Fruit fly (Drosophila melanogaster) whole organism, embryonic: ENCODE data around the gene Acyp.

Experiments
- Atf-2 ChIP-seq: fragments of 200-800 bp; sonication (Bioruptor generic); optimal IDR thresholded peaks from 2 replicates; lab custom pipeline; 2016; ENCODE audit warnings: missing biosample characterization, missing genetic modification characterization
- CG10321 ChIP-seq: fragments of 200-800 bp; sonication (Bioruptor generic); IDR thresholded peaks from 2 replicates; pipeline ENCODE4 v1.3.6; 2022; ENCODE audit warnings: missing biosample characterization, missing genetic modification characterization
- CG10431 ChIP-seq: fragments of 200-800 bp; sonication (Bioruptor generic); optimal IDR thresholded peaks from 3 replicates; lab custom pipeline; 2018; ENCODE audit warnings: missing biosample characterization, mild to moderate bottlenecking, missing genetic modification characterization
- CG11085 ChIP-seq: fragments of 200-800 bp; sonication (Bioruptor generic); IDR thresholded peaks from 2 replicates; pipeline ENCODE4 v1.3.6; 2022; ENCODE audit warnings: missing biosample characterization, missing genetic modification characterization
- CG11398 ChIP-seq: fragments of 200-800 bp; sonication (Bioruptor generic); optimal IDR thresholded peaks from 2 replicates; lab custom pipeline; 2016; ENCODE audit warnings: missing biosample characterization, missing genetic modification characterization
- CG12391 ChIP-seq: fragments of 200-800 bp; sonication (Bioruptor generic); optimal IDR thresholded peaks from 3 replicates; lab custom pipeline; 2018; ENCODE audit warnings: missing biosample characterization, mild to moderate bottlenecking, missing genetic modification characterization, moderate library complexity
- CG13123 ChIP-seq: fragments of 200-800 bp; sonication (Bioruptor generic); optimal IDR thresholded peaks from 2 replicates; lab custom pipeline; 2016; ENCODE audit warnings: missing biosample characterization, missing genetic modification characterization
- CG13287 ChIP-seq: fragments of 200-800 bp; sonication (Bioruptor generic); IDR thresholded peaks from 2 replicates; pipeline ENCODE4 v1.3.6; 2022; ENCODE audit warnings: missing biosample characterization, missing genetic modification characterization; ENCODE audit not compliant: partially characterized antibody
- CG13624 ChIP-seq: fragments of 200-800 bp; sonication (Bioruptor generic); optimal IDR thresholded peaks from 2 replicates; lab custom pipeline; 2016; ENCODE audit warnings: missing biosample characterization, missing genetic modification characterization
- CG14014 ChIP-seq: fragments of 200-800 bp; sonication (Bioruptor generic); IDR thresholded peaks from 2 replicates; pipeline ENCODE4 v1.3.6; 2022; ENCODE audit warnings: missing biosample characterization, missing genetic modification characterization
- CG2678 ChIP-seq: fragments of 200-800 bp; sonication (Bioruptor generic); optimal IDR thresholded peaks from 3 replicates; lab custom pipeline; 2019; ENCODE audit warnings: missing biosample characterization, mild to moderate bottlenecking, missing genetic modification characterization, moderate library complexity
- CG31365 ChIP-seq: fragments of 200-800 bp; sonication (Bioruptor generic); optimal IDR thresholded peaks from 2 replicates; lab custom pipeline; 2018; ENCODE audit warnings: missing biosample characterization, mild to moderate bottlenecking, missing genetic modification characterization
- CG3726 ChIP-seq: fragments of 200-800 bp; sonication (Bioruptor generic); IDR thresholded peaks from 3 replicates; pipeline ENCODE4, ENCODE4 v1.3.6; 2022; ENCODE audit warnings: missing biosample characterization, missing genetic modification characterization
- CG3838 ChIP-seq: fragments of 200-800 bp; sonication (Bioruptor generic); optimal IDR thresholded peaks from 3 replicates; lab custom pipeline; 2016; ENCODE audit warnings: missing biosample characterization, missing genetic modification characterization
- CG3995 ChIP-seq: fragments of 200-800 bp; sonication (Bioruptor generic); optimal IDR thresholded peaks from 3 replicates; lab custom pipeline; 2016; ENCODE audit warnings: missing biosample characterization, missing genetic modification characterization
- CG42726 ChIP-seq: fragments of 200-800 bp; sonication (Bioruptor generic); IDR thresholded peaks from 2 replicates; pipeline ENCODE4 v1.3.6; 2022; ENCODE audit warnings: missing biosample characterization, missing genetic modification characterization; ENCODE audit not compliant: partially characterized antibody
- CG6813 ChIP-seq: fragments of 200-800 bp; sonication (Bioruptor generic); optimal IDR thresholded peaks from 2 replicates; lab custom pipeline; 2017; ENCODE audit warnings: missing biosample characterization, missing genetic modification characterization, mild to moderate bottlenecking, moderate library complexity, missing genetic modification reagents
- CG8089 ChIP-seq: fragments of 200-800 bp; sonication (Bioruptor generic); optimal IDR thresholded peaks from 3 replicates; lab custom pipeline; 2016; ENCODE audit warnings: missing biosample characterization, missing genetic modification characterization
- CG8924 ChIP-seq: fragments of 200-800 bp; optimal IDR thresholded peaks from 3 replicates; lab custom pipeline; 2019; ENCODE audit warnings: missing biosample characterization, mild to moderate bottlenecking, missing genetic modification characterization, moderate library complexity
- Dip2 ChIP-seq: fragments of 200-800 bp; sonication (Bioruptor generic); IDR thresholded peaks from 2 replicates; pipeline ENCODE4 v1.3.6; 2022; ENCODE audit warnings: missing biosample characterization, missing genetic modification characterization
- Ets65A ChIP-seq: fragments of 200-800 bp; sonication (Bioruptor generic); peaks from one replicate; lab custom pipeline; 2016; ENCODE audit warnings: missing biosample characterization, missing genetic modification characterization
- H2.0 ChIP-seq: fragments of 200-800 bp; sonication (Bioruptor generic); IDR thresholded peaks from 2 replicates; pipeline ENCODE4 v1.3.6; 2022; ENCODE audit warnings: missing biosample characterization, missing genetic modification characterization
- Hr51 ChIP-seq, 2 experiments: fragments of 200-800 bp; sonication (Bioruptor generic); optimal IDR thresholded peaks; 2 replicates in 1 of 2; 3 replicates in 1 of 2; lab custom pipeline; 2016 to 2018; ENCODE audit warnings: missing biosample characterization in 2 of 2, missing genetic modification characterization in 2 of 2, mild to moderate bottlenecking in 1 of 2, moderate library complexity in 1 of 2
- Mrtf ChIP-seq: fragments of 200-800 bp; sonication (Bioruptor generic); IDR thresholded peaks from 3 replicates; pipeline ENCODE4 v1.3.6; 2022; ENCODE audit warnings: missing biosample characterization, missing genetic modification characterization
- Oaz ChIP-seq: fragments of 200-800 bp; sonication (Bioruptor generic); IDR thresholded peaks from 2 replicates; pipeline ENCODE4 v1.3.6; 2022; ENCODE audit warnings: missing biosample characterization, missing genetic modification characterization
- Pdp1 ChIP-seq, 2 experiments: fragments of 200-800 bp; sonication (Bioruptor generic); optimal IDR thresholded peaks; 3 replicates each; lab custom pipeline; 2016; ENCODE audit warnings: missing biosample characterization in 2 of 2, missing genetic modification characterization in 2 of 2, mild to moderate bottlenecking in 1 of 2, moderate library complexity in 1 of 2
- Ravus ChIP-seq: fragments of 200-800 bp; sonication (Bioruptor generic); IDR thresholded peaks from 2 replicates; pipeline ENCODE4 v1.3.6; 2022; ENCODE audit warnings: missing biosample characterization, missing genetic modification characterization
- Rfx ChIP-seq: fragments of 200-800 bp; sonication (Bioruptor generic); IDR thresholded peaks from 2 replicates; pipeline ENCODE4 v1.3.6; 2022; ENCODE audit warnings: missing biosample characterization, missing genetic modification characterization
- Taf1 ChIP-seq: fragments of 200-800 bp; sonication (Bioruptor generic); IDR thresholded peaks from 2 replicates; pipeline ENCODE4 v1.3.6; 2022; ENCODE audit warnings: missing biosample characterization, missing genetic modification characterization
- Tbp ChIP-seq: fragments of >200 bp; optimal IDR thresholded peaks from 2 replicates; lab custom pipeline; 2018; ENCODE audit warnings: missing biosample characterization, missing genetic modification characterization
- ab ChIP-seq: fragments of 200-800 bp; sonication (Bioruptor generic); optimal IDR thresholded peaks from 2 replicates; lab custom pipeline; 2016; ENCODE audit warnings: missing biosample characterization, missing genetic modification characterization
- al ChIP-seq: fragments of 200-800 bp; sonication (Bioruptor generic); IDR thresholded peaks from 2 replicates; pipeline ENCODE4 v1.3.6; 2022; ENCODE audit warnings: missing biosample characterization, missing genetic modification characterization
- bbx ChIP-seq: fragments of 200-800 bp; sonication (Bioruptor generic); IDR thresholded peaks from 2 replicates; pipeline ENCODE4 v1.3.6; 2022; ENCODE audit warnings: missing biosample characterization, missing genetic modification characterization; ENCODE audit not compliant: partially characterized antibody
- cas ChIP-seq: fragments of 200-800 bp; sonication (Bioruptor generic); IDR thresholded peaks from 2 replicates; pipeline ENCODE4 v1.3.6; 2022; ENCODE audit warnings: missing biosample characterization, missing genetic modification characterization
- caup ChIP-seq: fragments of 200-800 bp; sonication (Bioruptor generic); optimal IDR thresholded peaks from 3 replicates; lab custom pipeline; 2017; ENCODE audit warnings: missing biosample characterization, mild to moderate bottlenecking, missing genetic modification characterization, moderate library complexity; ENCODE audit not compliant: severe bottlenecking
- corto ChIP-seq: fragments of 200-800 bp; sonication (Bioruptor generic); optimal IDR thresholded peaks from 2 replicates; lab custom pipeline; 2016; ENCODE audit warnings: missing biosample characterization, mild to moderate bottlenecking, missing genetic modification characterization, moderate library complexity
- dan ChIP-seq: fragments of 200-800 bp; sonication (Bioruptor generic); IDR thresholded peaks from 2 replicates; pipeline ENCODE4 v1.3.6; 2022; ENCODE audit warnings: missing biosample characterization, missing genetic modification characterization
- dm ChIP-seq: fragments of 200-800 bp; sonication (Bioruptor generic); optimal IDR thresholded peaks from 3 replicates; lab custom pipeline; 2016; ENCODE audit warnings: missing biosample characterization, missing genetic modification characterization
- ems ChIP-seq: fragments of 200-800 bp; sonication (Bioruptor generic); optimal IDR thresholded peaks from 3 replicates; lab custom pipeline; 2016; ENCODE audit warnings: missing biosample characterization, missing genetic modification characterization
- fd3F ChIP-seq: fragments of 200-800 bp; sonication (Bioruptor generic); optimal IDR thresholded peaks from 2 replicates; lab custom pipeline; 2018; ENCODE audit warnings: missing biosample characterization, mild to moderate bottlenecking, missing genetic modification characterization, moderate library complexity
- fu2 ChIP-seq: fragments of 200-800 bp; sonication (Bioruptor generic); optimal IDR thresholded peaks from 2 replicates; lab custom pipeline; 2016; ENCODE audit warnings: missing biosample characterization, missing genetic modification characterization
- hb ChIP-seq: fragments of 200-800 bp; sonication (Bioruptor generic); IDR thresholded peaks from 3 replicates; pipeline ENCODE4 v1.3.6; 2022; ENCODE audit warnings: missing biosample characterization, missing genetic modification characterization; ENCODE audit not compliant: partially characterized antibody
- mirr ChIP-seq: fragments of 200-800 bp; sonication (Bioruptor generic); optimal IDR thresholded peaks from 3 replicates; lab custom pipeline; 2018; ENCODE audit warnings: missing biosample characterization, mild to moderate bottlenecking, missing genetic modification characterization
- nerfin-1 ChIP-seq: fragments of 200-800 bp; sonication (Bioruptor generic); optimal IDR thresholded peaks from 3 replicates; lab custom pipeline; 2019; ENCODE audit warnings: missing biosample characterization, mild to moderate bottlenecking, missing genetic modification characterization, moderate library complexity
- p53 ChIP-seq: fragments of 200-800 bp; sonication (Bioruptor generic); optimal IDR thresholded peaks from 2 replicates; lab custom pipeline; 2016; ENCODE audit warnings: missing biosample characterization, missing genetic modification characterization
- phol ChIP-seq: fragments of 200-800 bp; sonication (Bioruptor generic); optimal IDR thresholded peaks from 3 replicates; lab custom pipeline; 2018; ENCODE audit warnings: missing biosample characterization, mild to moderate bottlenecking, missing genetic modification characterization, moderate library complexity
- pita ChIP-seq: fragments of 200-800 bp; sonication (Bioruptor generic); optimal IDR thresholded peaks from 2 replicates; lab custom pipeline; 2017; ENCODE audit warnings: missing biosample characterization, mild to moderate bottlenecking, missing genetic modification characterization
- slou ChIP-seq: fragments of 200-800 bp; sonication (Bioruptor generic); optimal IDR thresholded peaks from 3 replicates; lab custom pipeline; 2016; ENCODE audit warnings: missing biosample characterization, missing genetic modification characterization
- sob ChIP-seq: fragments of 200-800 bp; sonication (Bioruptor generic); IDR thresholded peaks from 2 replicates; pipeline ENCODE4 v1.3.6; 2022; ENCODE audit warnings: missing biosample characterization, missing genetic modification characterization
- wek ChIP-seq: fragments of 200-800 bp; sonication (Bioruptor generic); optimal IDR thresholded peaks from 3 replicates; lab custom pipeline; 2018; ENCODE audit warnings: missing biosample characterization, mild to moderate bottlenecking, missing genetic modification characterization, moderate library complexity

The Acyp gene

DNA sequence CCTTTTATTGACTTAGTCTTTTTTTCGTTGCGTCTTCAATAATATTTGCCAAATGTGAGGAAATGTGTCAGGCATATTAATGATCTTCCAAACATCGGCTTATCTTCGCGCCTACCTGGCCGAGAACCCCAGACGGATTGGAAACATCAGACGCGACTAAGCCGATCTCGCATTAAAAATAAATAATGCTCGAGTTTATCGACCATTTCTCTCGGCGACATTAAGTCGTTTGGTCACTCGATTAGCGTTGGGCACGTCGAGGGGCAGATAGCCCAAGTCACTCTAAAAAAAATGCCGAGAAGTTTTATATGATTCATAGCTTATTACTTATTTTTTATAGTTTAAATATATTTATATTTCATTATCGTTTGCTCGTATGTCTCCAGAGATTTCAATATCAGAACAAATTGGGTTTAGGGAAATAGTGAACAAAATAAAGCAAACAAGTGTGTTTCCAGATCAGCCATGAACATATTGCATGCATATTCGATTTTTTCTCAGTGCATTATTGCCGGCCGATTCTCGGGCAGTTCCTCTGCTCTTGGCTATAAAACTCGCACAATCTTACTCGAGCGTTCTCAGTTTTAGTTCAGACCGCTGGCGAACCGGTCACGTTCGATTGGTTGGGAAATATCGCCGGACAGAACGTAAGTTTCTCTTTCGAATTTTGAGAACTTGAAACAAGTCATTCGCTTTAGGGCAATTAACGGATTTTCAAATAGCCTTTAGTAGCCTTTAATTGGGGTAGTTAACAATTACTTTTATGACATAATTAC lies 6.6 kb upstream of the Acyp start, which contains the start of gene Ance (continued):
- TF ChIP-seq hb (GFP tag; lab: Robert Waterston, UW) (no peak), dm (no peak), CG10321 (GFP tag; lab: Robert Waterston, UW) (no peak), CG31365 (tag; lab: Kevin White, UChicago) (no peak), CG13287 (peak; percentile 18; the same call in 1 of the 2 replicates), Pdp1 (GFP tag; optimal IDR thresholded peaks at IDR 0.05; lab: Kevin White, UChicago) (peak in 1 of 2 experiments; percentile 0), fu2 (GFP tag; lab: Kevin White, UChicago) (no peak), dan (no peak), CG13123 (no peak), CG3726 (no peak), fd3F (GFP tag; lab: Kevin White, UChicago) (peak; percentile 39), Tbp (GFP tag; lab: Kevin White, UChicago) (no peak), wek (no peak), Ets65A (GFP tag; lab: Kevin White, UChicago) (no peak), CG12391 (tag; lab: Kevin White, UChicago) (peak; percentile 39), H2.0 (no peak), CG8924 (peak; percentile 31), pita (GFP tag; lab: Kevin White, UChicago) (no peak), CG3838 (no peak), caup (GFP tag; lab: Kevin White, UChicago) (peak; percentile 8), al (peak; percentile 57; the same call in 1 of the 2 replicates), CG11085 (GFP tag; lab: Robert Waterston, UW) (no peak), slou (GFP tag; lab: Kevin White, UChicago) (no peak), Rfx (GFP tag; lab: Robert Waterston, UW) (peak; percentile 78), ems (GFP tag; lab: Kevin White, UChicago) (peak; percentile 9), nerfin-1 (no peak), phol (peak; percentile 13), Ravus (no peak), CG8089 (GFP tag; lab: Kevin White, UChicago) (no peak), CG2678 (tag; lab: Kevin White, UChicago) (peak; percentile 69), CG14014 (no peak), cas (GFP tag; lab: Robert Waterston, UW) (peak; percentile 59; the same call in 1 of the 2 replicates), CG6813 (no peak), Hr51 (GFP tag; optimal IDR thresholded peaks at IDR 0.05; lab: Kevin White, UChicago) (no peak), CG11398 (GFP tag; lab: Kevin White, UChicago) (no peak), bbx (GFP tag; lab: Robert Waterston, UW) (no peak), p53 (GFP tag; lab: Kevin White, UChicago) (no peak), Oaz (GFP tag; lab: Robert Waterston, UW) (no peak), Mrtf (GFP tag; lab: Robert Waterston, UW) (no peak), mirr (no peak), CG10431 (GFP tag; lab: Kevin White, UChicago) (no peak), corto (GFP tag; lab: Kevin White, UChicago) (no peak), Atf-2 (GFP tag; lab: Kevin White, UChicago) (no peak), CG42726 (GFP tag; lab: Robert Waterston, UW) (0 out of 2 replicates have a peak, but pooled peaks have one; percentile 26), ab (GFP tag; lab: Kevin White, UChicago) (no peak), Dip2 (GFP tag; lab: Robert Waterston, UW) (no peak), Taf1 (GFP tag; lab: Robert Waterston, UW) (peak; percentile 29; the same call in 1 of the 2 replicates), CG13624 (GFP tag; lab: Kevin White, UChicago) (no peak), CG3995 (peak; percentile 42), sob (GFP tag; lab: Robert Waterston, UW) (peak; percentile 53; the same call in 1 of the 2 replicates)
